Fruit fly (Drosophila melanogaster) whole organism, pupa: ENCODE measurements around the gene CG12241.

Source experiments
- CG12605 ChIP-seq: fragments of 200-800 bp; sonication (Bioruptor generic); IDR thresholded peaks from 2 replicates; pipeline ENCODE4 v1.3.6; 2022; ENCODE audit warnings: missing biosample characterization, missing genetic modification characterization
- CG8301 ChIP-seq: fragments of 200-800 bp; sonication (Bioruptor generic); optimal IDR thresholded peaks from 2 replicates; lab custom pipeline; 2018; ENCODE audit warnings: missing biosample characterization, mild to moderate bottlenecking, missing genetic modification characterization
- Ets98B ChIP-seq: fragments of 200-800 bp; sonication (Bioruptor generic); IDR thresholded peaks from 2 replicates; pipeline ENCODE4 v1.3.6; 2022; ENCODE audit warnings: missing biosample characterization, missing genetic modification characterization
- Pif1B ChIP-seq: fragments of 200-800 bp; sonication (Bioruptor generic); optimal IDR thresholded peaks from 3 replicates; lab custom pipeline; 2016; ENCODE audit warnings: missing biosample characterization, missing genetic modification characterization
- rn ChIP-seq: fragments of 200-800 bp; sonication (Bioruptor generic); IDR thresholded peaks from 2 replicates; pipeline ENCODE4 v1.3.6; 2022; ENCODE audit warnings: missing biosample characterization, missing genetic modification characterization

dm6 chr3R:15250454-15250853 is 31.4 kb downstream of the CG12241 start:
- no peak for TF ChIP-seq CG8301 (tag; lab: Kevin White, UChicago)
- TF ChIP-seq Ets98B: peak; percentile 81
- TF ChIP-seq Pif1B (GFP tag; lab: Kevin White, UChicago): no peak
- peak; percentile 56 for TF ChIP-seq rn (GFP tag; lab: Robert Waterston, UW)
- TF ChIP-seq CG12605 (GFP tag; lab: Robert Waterston, UW): peak; percentile 60
